Fruit fly (Drosophila melanogaster): ENCODE data around the gene cutlet.

The cutlet gene

DNA sequence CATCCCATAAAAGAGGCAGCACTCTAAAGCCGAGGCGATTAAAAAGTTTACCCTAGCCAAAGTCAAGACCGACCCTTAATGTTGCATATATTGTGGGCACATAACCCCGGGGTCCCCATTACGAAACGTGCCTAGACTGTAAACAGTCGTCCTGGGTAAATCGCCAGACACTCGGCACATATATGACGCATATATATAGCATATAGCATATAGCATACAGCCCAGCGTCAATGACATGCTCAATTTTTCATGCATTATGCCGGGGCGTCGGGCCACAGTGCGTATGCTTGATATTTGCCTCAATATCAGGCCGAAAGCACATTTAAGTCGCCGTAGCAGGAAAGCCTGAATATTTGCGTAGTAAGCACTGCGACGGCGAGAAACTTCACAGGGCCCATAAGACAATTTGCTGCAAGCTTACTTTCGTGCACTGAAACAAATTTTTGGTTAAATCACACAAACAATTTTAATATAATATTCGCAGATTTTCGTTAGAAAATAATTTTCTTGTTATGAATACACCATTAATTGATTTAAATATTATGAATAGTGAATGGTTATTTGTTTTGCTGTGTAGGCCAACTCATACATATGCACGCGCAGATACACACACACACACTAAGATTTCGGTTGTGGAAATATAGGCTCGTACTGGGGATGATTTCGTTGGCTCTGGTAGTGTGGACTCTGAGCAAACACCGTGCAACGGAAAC, 43.4 kb upstream of the cutlet start (continued):
- peak; percentile 78 for TF ChIP-seq CG2120 (GFP tag; optimal IDR thresholded peaks at IDR 0.05)
- peak; percentile 28; the same call in 1 of the 2 replicates for TF ChIP-seq CG3847 (GFP tag; IDR thresholded peaks at IDR 0.05)
- TF ChIP-seq HLH54F (GFP tag; optimal IDR thresholded peaks at IDR 0.05), result peak; percentile 2
- TF ChIP-seq slbo (GFP tag; IDR thresholded peaks at IDR 0.05), result peak; percentile 64
- TF ChIP-seq pfk (GFP tag; optimal IDR thresholded peaks at IDR 0.05), result no peak
- TF ChIP-seq Fer1 (GFP tag; optimal IDR thresholded peaks at IDR 0.05), result peak; percentile 81
- TF ChIP-seq cas (GFP tag; IDR thresholded peaks at IDR 0.05), result 0 out of 2 replicates have a peak, but pooled peaks have one; percentile 8
- peak; percentile 42; the same call in 1 of the 2 replicates for TF ChIP-seq Xrp1 (GFP tag; IDR thresholded peaks at IDR 0.05)
- no peak for TF ChIP-seq D19A (tag; optimal IDR thresholded peaks at IDR 0.05)
- TF ChIP-seq CG15269 (tag; optimal IDR thresholded peaks at IDR 0.05), result peak; percentile 54
- peak; percentile 81 for TF ChIP-seq CG18599 (GFP tag; optimal IDR thresholded peaks at IDR 0.05)
- peak; percentile 43 for TF ChIP-seq bcd (GFP tag; optimal IDR thresholded peaks at IDR 0.05)
- peak; percentile 38; the same call in 1 of the 3 replicates for TF ChIP-seq ci (GFP tag; IDR thresholded peaks at IDR 0.05)
- peak; percentile 25 for TF ChIP-seq mam (GFP tag; optimal IDR thresholded peaks at IDR 0.05)
- peak; percentile 43 for TF ChIP-seq CG8924 (tag; optimal IDR thresholded peaks at IDR 0.05)
- no peak for TF ChIP-seq CG8765 (GFP tag; IDR thresholded peaks at IDR 0.05)
- TF ChIP-seq tap (tag; optimal IDR thresholded peaks at IDR 0.05), result no peak
- TF ChIP-seq Fer3 (tag; optimal IDR thresholded peaks at IDR 0.05), result peak; percentile 54
- TF ChIP-seq CG9932 (GFP tag; IDR thresholded peaks at IDR 0.05), result peak; percentile 58
- peak; percentile 2 for TF ChIP-seq CoRest (tag; optimal IDR thresholded peaks at IDR 0.05)
- peak; percentile 55 for TF ChIP-seq CG7839 (tag; optimal IDR thresholded peaks at IDR 0.05)
- TF ChIP-seq hkb (optimal IDR thresholded peaks at IDR 0.05), result no peak
- TF ChIP-seq hkb (GFP tag; IDR thresholded peaks at IDR 0.05), result peak; percentile 64
- no peak for TF ChIP-seq gfzf (GFP tag; optimal IDR thresholded peaks at IDR 0.05)
- peak; percentile 15 for TF ChIP-seq HHEX (GFP tag; optimal IDR thresholded peaks at IDR 0.05)
- TF ChIP-seq Med (GFP tag), result peak; percentile 58
- peak; percentile 59; the same call in 2 of the 3 replicates for TF ChIP-seq dysf (GFP tag; IDR thresholded peaks at IDR 0.05)
- 0 out of 2 replicates have a peak, but pooled peaks have one; percentile 35 for TF ChIP-seq ssp (GFP tag; IDR thresholded peaks at IDR 0.05)
- TF ChIP-seq schlank (tag; optimal IDR thresholded peaks at IDR 0.05), result no peak
- peak; percentile 53 for TF ChIP-seq dmrt99B (tag; optimal IDR thresholded peaks at IDR 0.05)
- TF ChIP-seq bab2 (GFP tag; optimal IDR thresholded peaks at IDR 0.05), result no peak
- peak; percentile 10 for TF ChIP-seq Xbp1 (GFP tag; optimal IDR thresholded peaks at IDR 0.05)
- no peak for TF ChIP-seq CG10654 (GFP tag; optimal IDR thresholded peaks at IDR 0.05)
- no peak for TF ChIP-seq p53 (GFP tag; optimal IDR thresholded peaks at IDR 0.05)
- TF ChIP-seq CG12659 (GFP tag; optimal IDR thresholded peaks at IDR 0.05), result peak; percentile 25
- TF ChIP-seq Ets65A (GFP tag), result peak; percentile 61
- no peak for TF ChIP-seq CG1024 (GFP tag; IDR thresholded peaks at IDR 0.05)
- peak; percentile 62 for TF ChIP-seq Rfx (GFP tag; IDR thresholded peaks at IDR 0.05)
- no peak for TF ChIP-seq dan (GFP tag; IDR thresholded peaks at IDR 0.05)
- peak; percentile 10 for TF ChIP-seq HmgZ (tag; optimal IDR thresholded peaks at IDR 0.05)
- peak; percentile 40; the same call in 1 of the 2 replicates for TF ChIP-seq Adf1 (GFP tag; IDR thresholded peaks at IDR 0.05)
- TF ChIP-seq Dek (tag; optimal IDR thresholded peaks at IDR 0.05), result peak; percentile 38
- TF ChIP-seq Sox102F (GFP tag; optimal IDR thresholded peaks at IDR 0.05), result peak; percentile 37
- no peak for TF ChIP-seq prd (optimal IDR thresholded peaks at IDR 0.05)
- 0 out of 3 replicates have a peak, but pooled peaks have one; percentile 32 for TF ChIP-seq prd (GFP tag; IDR thresholded peaks at IDR 0.05)
- TF ChIP-seq CG13424 (tag; optimal IDR thresholded peaks at IDR 0.05), result peak; percentile 41
- peak; percentile 68 for TF ChIP-seq Atf6 (GFP tag; IDR thresholded peaks at IDR 0.05)
- TF ChIP-seq NFAT (GFP tag; IDR thresholded peaks at IDR 0.05), result peak; percentile 19; the same call in 1 of the 2 replicates
- no peak for TF ChIP-seq chinmo (GFP tag; IDR thresholded peaks at IDR 0.05; ENCODE audit: partially characterized antibody)
- peak; percentile 32 for TF ChIP-seq sens (GFP tag)

Measured in whole organism, embryonic.